Fruit fly (Drosophila melanogaster): Measurements from ENCODE around the gene CG42327.

CG42327 gene

DNA sequence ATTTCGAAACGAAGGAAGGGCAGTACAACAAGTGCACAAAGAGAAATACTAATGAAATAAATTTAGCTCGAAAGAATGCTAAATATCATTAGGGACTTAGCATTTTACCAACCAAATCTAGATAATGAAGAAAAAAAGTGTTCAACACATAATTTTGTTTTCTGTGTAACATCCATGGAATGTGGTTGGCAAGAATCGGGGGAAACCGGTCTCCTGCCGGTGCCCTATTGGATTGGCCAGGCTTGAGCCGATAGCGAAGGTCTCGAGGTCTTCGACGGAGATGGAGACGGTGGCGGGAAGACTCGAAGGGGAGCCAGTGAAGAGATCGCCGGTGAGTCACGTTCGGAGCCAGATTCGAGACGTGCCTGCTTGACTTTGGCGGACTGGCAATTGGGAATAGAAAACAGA is 1.8 kb downstream of the CG42327 start (continued):
- TF ChIP-seq ab (GFP tag; optimal IDR thresholded peaks at IDR 0.05) (no peak), row (GFP tag; IDR thresholded peaks at IDR 0.05) (peak; percentile 69; the same call in 2 of the 3 replicates), Hand (GFP tag; optimal IDR thresholded peaks at IDR 0.05) (no peak), CTCF (GFP tag; optimal IDR thresholded peaks at IDR 0.05) (no peak), Fer2 (tag; optimal IDR thresholded peaks at IDR 0.05) (no peak), chinmo (GFP tag; IDR thresholded peaks at IDR 0.05; ENCODE audit: partially characterized antibody) (0 out of 4 replicates have a peak, but pooled peaks have one; percentile 67), tup (GFP tag; optimal IDR thresholded peaks at IDR 0.05) (no peak), YL-1 (GFP tag; optimal IDR thresholded peaks at IDR 0.05) (no peak), tna (GFP tag; IDR thresholded peaks at IDR 0.05; ENCODE audit: partially characterized antibody) (no peak), CG10543 (GFP tag; optimal IDR thresholded peaks at IDR 0.05) (peak; percentile 9), CG12744 (GFP tag; optimal IDR thresholded peaks at IDR 0.05) (no peak), sqz (GFP tag; optimal IDR thresholded peaks at IDR 0.05) (no peak), lilli (GFP tag; optimal IDR thresholded peaks at IDR 0.05) (peak; percentile 61), CG34224 (GFP tag; IDR thresholded peaks at IDR 0.05; ENCODE audit: partially characterized antibody) (no peak), gsb (GFP tag; IDR thresholded peaks at IDR 0.05) (no peak), MTF-1 (GFP tag; optimal IDR thresholded peaks at IDR 0.05; ENCODE audit: borderline replicate concordance) (no peak), CG6854 (GFP tag; optimal IDR thresholded peaks at IDR 0.05) (no peak), CG3995 (GFP tag; optimal IDR thresholded peaks at IDR 0.05) (no peak), MESR4 (GFP tag; optimal IDR thresholded peaks at IDR 0.05) (no peak), gro (GFP tag; optimal IDR thresholded peaks at IDR 0.05) (peak; percentile 44), Jarid2 (GFP tag; optimal IDR thresholded peaks at IDR 0.05) (no peak), h (optimal IDR thresholded peaks at IDR 0.05) (no peak), CG31224 (GFP tag; IDR thresholded peaks at IDR 0.05) (peak; percentile 37; the same call in 1 of the 2 replicates), CG15696 (tag; optimal IDR thresholded peaks at IDR 0.05) (no peak), CG3281 (GFP tag; optimal IDR thresholded peaks at IDR 0.05) (peak; percentile 12), Ravus (GFP tag; IDR thresholded peaks at IDR 0.05) (no peak), tx (GFP tag; optimal IDR thresholded peaks at IDR 0.05) (no peak), lmd (GFP tag; IDR thresholded peaks at IDR 0.05) (peak; percentile 29; the same call in 1 of the 2 replicates), lab (GFP tag; optimal IDR thresholded peaks at IDR 0.05) (peak; percentile 59), prd (optimal IDR thresholded peaks at IDR 0.05) (no peak), prd (GFP tag; IDR thresholded peaks at IDR 0.05) (peak; percentile 42; the same call in 1 of the 3 replicates), CG33213 (GFP tag; optimal IDR thresholded peaks at IDR 0.05) (no peak), bsh (GFP tag; optimal IDR thresholded peaks at IDR 0.05) (peak; percentile 59), CG1603 (tag; optimal IDR thresholded peaks at IDR 0.05) (peak; percentile 38), Hsf (GFP tag; optimal IDR thresholded peaks at IDR 0.05) (peak; percentile 20), NC2α (GFP tag; optimal IDR thresholded peaks at IDR 0.05) (no peak), Dad (GFP tag; optimal IDR thresholded peaks at IDR 0.05) (no peak), hb (GFP tag; IDR thresholded peaks at IDR 0.05; ENCODE audit: partially characterized antibody) (no peak), Lim3 (GFP tag; IDR thresholded peaks at IDR 0.05) (no peak), odd (GFP tag; optimal IDR thresholded peaks at IDR 0.05) (no peak), bigmax (GFP tag; optimal IDR thresholded peaks at IDR 0.05) (no peak), HLH3B (GFP tag; IDR thresholded peaks at IDR 0.05) (no peak), CG8290 (GFP tag; optimal IDR thresholded peaks at IDR 0.05) (no peak), CG8290 (tag; optimal IDR thresholded peaks at IDR 0.05) (peak in 1 of 2 experiments; percentile 45), mld (GFP tag; IDR thresholded peaks at IDR 0.05; ENCODE audit: partially characterized antibody) (no peak), pfk (GFP tag; optimal IDR thresholded peaks at IDR 0.05) (no peak), CG17361 (GFP tag; IDR thresholded peaks at IDR 0.05) (0 out of 3 replicates have a peak, but pooled peaks have one; percentile 8), CG8359 (GFP tag; optimal IDR thresholded peaks at IDR 0.05; ENCODE audit: borderline replicate concordance) (no peak), CG9727 (GFP tag; optimal IDR thresholded peaks at IDR 0.05) (peak; percentile 36), ERR (GFP tag; optimal IDR thresholded peaks at IDR 0.05) (no peak), kni (GFP tag; optimal IDR thresholded peaks at IDR 0.05) (peak; percentile 77), CG8281 (tag; optimal IDR thresholded peaks at IDR 0.05) (no peak)
